Fruit fly (Drosophila melanogaster): ENCODE data around the gene CG12523.
A peak's percentile ranks its signal among the peaks of the same experiment; 100 is the strongest.

CG12523 gene

dm6 chr3L:10843273-10843672 lies 42.3 kb downstream of the CG12523 start (continued):
- TF ChIP-seq CG7963 (GFP tag; IDR thresholded peaks at IDR 0.05; ENCODE audit: partially characterized antibody), result no peak
- TF ChIP-seq MTF-1 (GFP tag; optimal IDR thresholded peaks at IDR 0.05; ENCODE audit: borderline replicate concordance), result no peak
- TF ChIP-seq jing (GFP tag; optimal IDR thresholded peaks at IDR 0.05), result no peak
- TF ChIP-seq CG9876 (GFP tag; optimal IDR thresholded peaks at IDR 0.05), result no peak
- no peak for TF ChIP-seq gcm2 (GFP tag; optimal IDR thresholded peaks at IDR 0.05)
- TF ChIP-seq nau (GFP tag; optimal IDR thresholded peaks at IDR 0.05), result peak; percentile 47
- TF ChIP-seq croc (GFP tag; conservative IDR thresholded peaks at IDR 0.05), result no peak; the same call in 2 of the 3 replicates
- no peak for TF ChIP-seq ham (GFP tag; IDR thresholded peaks at IDR 0.05)
- peak; percentile 80 for TF ChIP-seq CG2678 (tag; optimal IDR thresholded peaks at IDR 0.05)
- no peak for TF ChIP-seq ase (GFP tag; IDR thresholded peaks at IDR 0.05)
- no peak for TF ChIP-seq ro (GFP tag; IDR thresholded peaks at IDR 0.05)
- no peak for TF ChIP-seq CG3847 (GFP tag; IDR thresholded peaks at IDR 0.05)
- TF ChIP-seq sens-2 (GFP tag; IDR thresholded peaks at IDR 0.05), result no peak
- TF ChIP-seq stc (GFP tag; IDR thresholded peaks at IDR 0.05), result no peak
- peak; percentile 47 for TF ChIP-seq CG11723 (GFP tag; optimal IDR thresholded peaks at IDR 0.05)
- TF ChIP-seq CG13287 (GFP tag; IDR thresholded peaks at IDR 0.05; ENCODE audit: partially characterized antibody), result no peak
- no peak for TF ChIP-seq lilli (GFP tag; optimal IDR thresholded peaks at IDR 0.05)
- TF ChIP-seq CG10543 (GFP tag; optimal IDR thresholded peaks at IDR 0.05), result no peak
- no peak for TF ChIP-seq CG14965 (GFP tag; optimal IDR thresholded peaks at IDR 0.05; ENCODE audit: borderline replicate concordance)
- no peak for TF ChIP-seq ftz-f1 (GFP tag; optimal IDR thresholded peaks at IDR 0.05)
- TF ChIP-seq CG12391 (tag; optimal IDR thresholded peaks at IDR 0.05), result peak; percentile 76
- no peak for TF ChIP-seq CG7786 (GFP tag; optimal IDR thresholded peaks at IDR 0.05)
- peak; percentile 63 for TF ChIP-seq CG10209 (GFP tag; optimal IDR thresholded peaks at IDR 0.05)
- no peak for TF ChIP-seq CG12769 (tag; optimal IDR thresholded peaks at IDR 0.05)
- no peak for TF ChIP-seq CG1024 (GFP tag; IDR thresholded peaks at IDR 0.05)
- TF ChIP-seq stwl (tag; optimal IDR thresholded peaks at IDR 0.05), result peak; percentile 2
- TF ChIP-seq sob (GFP tag; IDR thresholded peaks at IDR 0.05), result no peak
- peak; percentile 31 for TF ChIP-seq CG3281 (GFP tag; optimal IDR thresholded peaks at IDR 0.05)
- peak; percentile 50 for TF ChIP-seq CG30403 (GFP tag; optimal IDR thresholded peaks at IDR 0.05)
- no peak for TF ChIP-seq hb (GFP tag; IDR thresholded peaks at IDR 0.05; ENCODE audit: partially characterized antibody)
- TF ChIP-seq Sox102F (GFP tag; optimal IDR thresholded peaks at IDR 0.05), result peak; percentile 58
- no peak for TF ChIP-seq NfI (GFP tag; optimal IDR thresholded peaks at IDR 0.05)
- TF ChIP-seq Ptx1 (GFP tag; IDR thresholded peaks at IDR 0.05), result peak; percentile 47; the same call in 1 of the 2 replicates
- TF ChIP-seq CG6175 (GFP tag; IDR thresholded peaks at IDR 0.05), result no peak
- TF ChIP-seq salm (tag; optimal IDR thresholded peaks at IDR 0.05), result peak; percentile 15
- no peak for TF ChIP-seq Atf3 (GFP tag; optimal IDR thresholded peaks at IDR 0.05)
- no peak for TF ChIP-seq CG34224 (GFP tag; IDR thresholded peaks at IDR 0.05; ENCODE audit: partially characterized antibody)
- no peak for TF ChIP-seq CTCF (GFP tag; optimal IDR thresholded peaks at IDR 0.05)
- no peak for TF ChIP-seq CG4282 (GFP tag; optimal IDR thresholded peaks at IDR 0.05)
- TF ChIP-seq dm (GFP tag; optimal IDR thresholded peaks at IDR 0.05), result no peak
- no peak for TF ChIP-seq gce (GFP tag; IDR thresholded peaks at IDR 0.05)
- TF ChIP-seq chif (GFP tag; optimal IDR thresholded peaks at IDR 0.05), result peak in 1 of 2 experiments; percentile 26
- TF ChIP-seq CG2129 (GFP tag; IDR thresholded peaks at IDR 0.05; ENCODE audit: partially characterized antibody), result no peak
- peak; percentile 44 for TF ChIP-seq ewg (GFP tag; optimal IDR thresholded peaks at IDR 0.05)
- no peak for TF ChIP-seq nom (GFP tag; optimal IDR thresholded peaks at IDR 0.05)
- TF ChIP-seq ken (GFP tag; IDR thresholded peaks at IDR 0.05), result peak; percentile 22; the same call in 1 of the 3 replicates
- no peak for TF ChIP-seq CG14860 (GFP tag; IDR thresholded peaks at IDR 0.05; ENCODE audit: partially characterized antibody)
- no peak for TF ChIP-seq Bdp1 (GFP tag; optimal IDR thresholded peaks at IDR 0.05)
- peak; percentile 43 for TF ChIP-seq Meics (GFP tag; optimal IDR thresholded peaks at IDR 0.05)
- TF ChIP-seq CG11695 (GFP tag; IDR thresholded peaks at IDR 0.05), result 0 out of 3 replicates have a peak, but pooled peaks have one; percentile 48
- TF ChIP-seq Fer3 (tag; optimal IDR thresholded peaks at IDR 0.05), result peak; percentile 10
